Worm (Caenorhabditis elegans): ENCODE measurements around the gene arrd-1.

Gene arrd-1

DNA sequence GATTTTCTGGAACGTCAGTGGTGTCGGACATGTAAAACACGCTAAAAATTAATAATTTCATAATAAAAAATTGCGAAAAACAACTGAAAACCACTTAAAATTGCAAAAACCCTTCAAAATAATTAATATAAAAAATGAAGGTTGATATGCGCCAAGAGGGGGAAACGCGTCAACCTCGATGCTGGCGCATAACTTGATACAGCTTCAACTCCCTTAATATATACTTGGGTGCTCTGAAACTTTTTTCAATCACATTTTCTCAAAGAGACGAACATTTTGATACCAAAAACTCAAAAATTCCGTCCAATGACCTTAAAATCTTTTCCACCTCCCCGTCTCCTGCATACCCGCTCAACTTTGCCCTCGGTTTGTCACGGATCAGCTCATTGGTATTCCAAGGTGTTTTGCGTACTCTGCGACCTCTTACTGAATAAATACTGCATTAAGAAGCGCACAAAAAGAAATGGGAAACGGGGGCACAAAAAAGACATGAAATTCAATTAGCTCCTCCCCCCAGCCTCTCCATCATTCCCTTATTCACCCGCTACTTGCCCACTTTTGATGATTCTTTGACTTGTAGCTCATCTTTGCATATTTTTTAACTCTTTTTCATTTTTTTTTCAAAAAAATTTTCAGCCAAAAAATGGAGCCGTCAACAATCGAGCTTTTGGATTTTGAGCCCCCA, 23.2 kb downstream of the arrd-1 start, which contains the start of the genes K07E8.7 and frpr-14 (continued):
- TF ChIP-seq ztf-6 (GFP tag; IDR thresholded peaks at IDR 0.05): no peak
- no peak for TF ChIP-seq C17E4.6 (GFP tag; IDR thresholded peaks at IDR 0.05)
- peak; percentile 54; the same call in 1 of the 2 replicates for TF ChIP-seq mcd-1 (GFP tag; IDR thresholded peaks at IDR 0.05)
- no peak for TF ChIP-seq mxl-1 (tag; optimal IDR thresholded peaks at IDR 0.05)
- TF ChIP-seq ceh-40 (GFP tag; IDR thresholded peaks at IDR 0.05): no peak
- TF ChIP-seq Y67H2A.10 (GFP tag; conservative IDR thresholded peaks at IDR 0.05): no peak
- TF ChIP-seq lir-1 (GFP tag; conservative IDR thresholded peaks at IDR 0.05): no peak
- TF ChIP-seq unc-62 (GFP tag; optimal IDR thresholded peaks at IDR 0.05): no peak
- TF ChIP-seq rcor-1 (GFP tag; IDR thresholded peaks at IDR 0.05): no peak
- TF ChIP-seq lsl-1 (GFP tag; optimal IDR thresholded peaks at IDR 0.05): peak; percentile 4
- no peak for TF ChIP-seq zfh-2 (GFP tag; conservative IDR thresholded peaks at IDR 0.05)
- no peak for TF ChIP-seq T07F8.4 (tag; optimal IDR thresholded peaks at IDR 0.05)
- no peak for TF ChIP-seq cebp-2 (GFP tag; IDR thresholded peaks at IDR 0.05)
- no peak for TF ChIP-seq hmg-20 (GFP tag; IDR thresholded peaks at IDR 0.05)
- no peak for TF ChIP-seq hrde-1 (tag; optimal IDR thresholded peaks at IDR 0.05; ENCODE audit: borderline replicate concordance)
- no peak for TF ChIP-seq aptf-2 (GFP tag; conservative IDR thresholded peaks at IDR 0.05)
- TF ChIP-seq dpff-1 (tag; optimal IDR thresholded peaks at IDR 0.05): no peak
- no peak for TF ChIP-seq hlh-12 (tag; optimal IDR thresholded peaks at IDR 0.05)
- no peak for TF ChIP-seq nfya-2 (GFP tag; IDR thresholded peaks at IDR 0.05)
- no peak for TF ChIP-seq madf-10 (tag; optimal IDR thresholded peaks at IDR 0.05)

DNA sequence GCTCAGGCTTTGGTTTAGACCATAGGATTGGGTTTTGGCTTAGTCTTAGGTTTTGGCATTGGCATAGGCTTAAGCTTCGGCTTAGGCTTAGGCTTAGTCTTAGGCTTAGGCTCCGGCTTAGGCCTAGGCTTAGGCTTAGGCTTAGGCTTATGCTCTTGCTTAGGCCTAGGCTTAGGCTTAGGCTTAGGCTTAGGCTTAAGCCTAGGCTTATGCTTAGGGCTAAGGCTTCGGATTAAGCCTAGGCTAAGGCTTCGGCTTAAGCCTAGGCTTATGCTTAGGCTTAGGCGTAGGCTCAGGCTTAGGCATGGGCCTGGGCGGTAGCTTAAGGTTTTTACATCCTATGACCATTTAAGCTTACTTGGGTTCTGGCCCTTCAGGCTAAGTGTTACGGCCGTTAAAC, 24.0 kb downstream of the arrd-1 start:
- TF ChIP-seq madf-10 (tag; optimal IDR thresholded peaks at IDR 0.05) (no peak), ceh-100 (GFP tag; IDR thresholded peaks at IDR 0.05) (no peak), athp-1 (tag; optimal IDR thresholded peaks at IDR 0.05) (no peak), mcd-1 (GFP tag; IDR thresholded peaks at IDR 0.05) (no peak), nhr-90 (tag; optimal IDR thresholded peaks at IDR 0.05) (no peak), B0019.2 (GFP tag; conservative IDR thresholded peaks at IDR 0.05) (no peak), hmg-1.2 (GFP tag; IDR thresholded peaks at IDR 0.05) (no peak), tbp1 (GFP tag; optimal IDR thresholded peaks at IDR 0.05) (no peak), madf-6 (GFP tag; IDR thresholded peaks at IDR 0.05) (no peak)

DNA sequence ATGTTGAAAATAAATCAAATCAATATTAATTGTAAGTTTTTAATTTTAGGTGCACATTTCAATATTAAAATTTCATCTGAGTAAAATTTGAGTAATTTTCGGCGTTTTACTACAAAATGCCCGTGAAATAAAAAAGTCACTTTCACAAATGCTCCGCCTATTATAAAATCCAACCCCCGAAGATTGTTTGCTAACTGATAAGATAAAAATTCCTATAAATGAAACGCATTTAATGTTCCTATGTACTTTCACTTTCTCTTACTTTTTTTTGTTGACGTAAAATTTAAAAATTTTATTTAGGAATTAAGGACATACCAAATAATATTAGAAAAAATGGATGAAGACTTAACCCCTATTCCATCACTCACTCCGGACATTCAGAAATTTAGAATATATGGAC, 31.1 kb downstream of the arrd-1 start, which contains the start of gene sdz-24:
TSS of gene sdz-24 (plus strand) at position 301 of the 400 bp plus-strand sequence.
- TF ChIP-seq pha-4 (tag; optimal IDR thresholded peaks at IDR 0.05) (no peak), somi-1 (GFP tag; optimal IDR thresholded peaks at IDR 0.05) (no peak), repo-1 (tag; optimal IDR thresholded peaks at IDR 0.05) (no peak), F57A8.1 (GFP tag; optimal IDR thresholded peaks at IDR 0.05) (no peak), cebp-2 (GFP tag; IDR thresholded peaks at IDR 0.05) (no peak), F22D6.2 (tag; optimal IDR thresholded peaks at IDR 0.05) (no peak), Y53F4B.3 (GFP tag; IDR thresholded peaks at IDR 0.05) (no peak), Y56A3A.18 (GFP tag; IDR thresholded peaks at IDR 0.05) (no peak), nhr-179 (tag; optimal IDR thresholded peaks at IDR 0.05) (no peak), F57C9.4 (tag; optimal IDR thresholded peaks at IDR 0.05) (no peak), attf-6 (GFP tag; IDR thresholded peaks at IDR 0.05) (no peak), F52B5.7 (tag; optimal IDR thresholded peaks at IDR 0.05) (no peak), ceh-100 (GFP tag; IDR thresholded peaks at IDR 0.05) (no peak), mel-28 (tag; optimal IDR thresholded peaks at IDR 0.05; ENCODE audit: borderline replicate concordance) (no peak), egrh-3 (GFP tag; IDR thresholded peaks at IDR 0.05) (no peak), akir-1 (GFP tag; optimal IDR thresholded peaks at IDR 0.05) (no peak), hmg-1.2 (GFP tag; IDR thresholded peaks at IDR 0.05) (no peak), attf-5 (GFP tag; optimal IDR thresholded peaks at IDR 0.05) (no peak)
